Fruit fly (Drosophila melanogaster): ENCODE data around the gene CG8543.

DNA sequence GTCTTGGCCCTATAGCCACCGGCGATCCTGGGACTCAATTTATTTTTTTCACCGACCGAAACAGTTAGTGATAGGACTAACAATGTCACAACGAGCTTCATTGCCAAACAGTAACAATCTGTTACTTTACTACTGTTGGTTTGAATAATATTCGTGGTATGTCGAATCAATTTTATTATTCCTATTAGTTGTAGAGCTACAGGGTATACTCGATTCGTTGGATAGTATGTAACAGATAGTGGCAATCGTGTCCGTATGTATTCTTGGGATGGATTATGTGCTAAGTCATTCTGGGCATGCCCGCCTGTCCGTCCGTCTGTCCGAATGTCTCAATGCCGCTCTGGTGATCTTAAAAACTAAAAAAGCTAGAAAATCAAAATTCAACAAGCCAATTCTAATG, 30.8 kb downstream of the CG8543 start, which contains the start of gene sphinx1:
- no peak for TF ChIP-seq CG8478 (optimal IDR thresholded peaks at IDR 0.05)
- TF ChIP-seq CTCF (optimal IDR thresholded peaks at IDR 0.05), result no peak
